Fruit fly (Drosophila melanogaster) whole organism, embryonic: Measurements from ENCODE around the gene Ufd4.

Experiments
- Aef1 ChIP-seq: fragments of 200-800 bp; sonication (Bioruptor generic); IDR thresholded peaks from 3 replicates; pipeline ENCODE4 v1.3.6; 2022; ENCODE audit warnings: missing biosample characterization, missing genetic modification characterization
- Antp ChIP-seq: fragments of 200-800 bp; sonication (Bioruptor generic); optimal IDR thresholded peaks from 3 replicates; lab custom pipeline; 2016; ENCODE audit warnings: missing biosample characterization, missing genetic modification characterization
- BEAF-32 ChIP-seq: fragments of 200-800 bp; sonication (Bioruptor generic); optimal IDR thresholded peaks from 3 replicates; lab custom pipeline; 2017; ENCODE audit warnings: missing biosample characterization, missing genetic modification characterization, mild to moderate bottlenecking, moderate library complexity, missing genetic modification reagents
- CG10274 ChIP-seq: fragments of 200-800 bp; sonication (Bioruptor generic); optimal IDR thresholded peaks from 3 replicates; lab custom pipeline; 2017; ENCODE audit warnings: missing biosample characterization, mild to moderate bottlenecking, missing genetic modification characterization
- CG10431 ChIP-seq: fragments of 200-800 bp; sonication (Bioruptor generic); optimal IDR thresholded peaks from 3 replicates; lab custom pipeline; 2018; ENCODE audit warnings: missing biosample characterization, mild to moderate bottlenecking, missing genetic modification characterization
- CG11093 ChIP-seq: fragments of 200-800 bp; sonication (Bioruptor generic); IDR thresholded peaks from 3 replicates; pipeline ENCODE4 v1.3.6; 2022; ENCODE audit warnings: missing biosample characterization, missing genetic modification characterization
- CG13624 ChIP-seq: fragments of 200-800 bp; sonication (Bioruptor generic); optimal IDR thresholded peaks from 2 replicates; lab custom pipeline; 2016; ENCODE audit warnings: missing biosample characterization, missing genetic modification characterization
- CG14965 ChIP-seq: fragments of 200-800 bp; sonication (Bioruptor generic); optimal IDR thresholded peaks from 2 replicates; lab custom pipeline; 2016; ENCODE audit warnings: missing biosample characterization, missing genetic modification characterization, borderline replicate concordance
- CG15479 ChIP-seq: fragments of 200-800 bp; sonication (Bioruptor generic); optimal IDR thresholded peaks from 3 replicates; lab custom pipeline; 2019; ENCODE audit warnings: missing biosample characterization, mild to moderate bottlenecking, missing genetic modification characterization, moderate library complexity
- CG1602 ChIP-seq: fragments of 200-800 bp; sonication (Bioruptor generic); optimal IDR thresholded peaks from 3 replicates; lab custom pipeline; 2016; ENCODE audit warnings: missing biosample characterization, missing genetic modification characterization
- CG16813 ChIP-seq: fragments of 200-800 bp; sonication (Bioruptor generic); IDR thresholded peaks from 3 replicates; pipeline ENCODE4 v1.3.6; 2022; ENCODE audit warnings: missing biosample characterization, missing genetic modification characterization; ENCODE audit not compliant: partially characterized antibody
- CG31388 ChIP-seq: fragments of 200-800 bp; sonication (Bioruptor generic); optimal IDR thresholded peaks from 2 replicates; lab custom pipeline; 2016; ENCODE audit warnings: missing biosample characterization, missing genetic modification characterization
- CG32772 ChIP-seq: fragments of 200-800 bp; sonication (Bioruptor generic); IDR thresholded peaks from 2 replicates; pipeline ENCODE4 v1.3.6; 2022; ENCODE audit warnings: missing biosample characterization, missing genetic modification characterization
- CG3407 ChIP-seq: fragments of 200-800 bp; sonication (Bioruptor generic); optimal IDR thresholded peaks from 2 replicates; lab custom pipeline; 2018; ENCODE audit warnings: missing biosample characterization, mild to moderate bottlenecking, missing genetic modification characterization
- CG3995 ChIP-seq: fragments of 200-800 bp; sonication (Bioruptor generic); optimal IDR thresholded peaks from 3 replicates; lab custom pipeline; 2016; ENCODE audit warnings: missing biosample characterization, missing genetic modification characterization
- CG4424 ChIP-seq: fragments of 200-800 bp; sonication (Bioruptor generic); optimal IDR thresholded peaks from 3 replicates; lab custom pipeline; 2016; ENCODE audit warnings: missing biosample characterization, missing genetic modification characterization
- CG6272 ChIP-seq: fragments of 200-800 bp; sonication (Bioruptor generic); IDR thresholded peaks from 2 replicates; pipeline ENCODE4 v1.3.6; 2022; ENCODE audit warnings: missing biosample characterization, missing genetic modification characterization
- CG7928 ChIP-seq: fragments of 200-800 bp; sonication (Bioruptor generic); optimal IDR thresholded peaks from 2 replicates; lab custom pipeline; 2017; ENCODE audit warnings: missing biosample characterization, mild to moderate bottlenecking, missing genetic modification characterization
- CG8478 ChIP-seq: fragments of >200 bp; optimal IDR thresholded peaks from 2 replicates; lab custom pipeline; 2018
- CG8944 ChIP-seq: fragments of 200-800 bp; sonication (Bioruptor generic); optimal IDR thresholded peaks from 3 replicates; lab custom pipeline; 2016; ENCODE audit warnings: missing biosample characterization, missing genetic modification characterization
- Camta ChIP-seq: fragments of 200-800 bp; sonication (Bioruptor generic); optimal IDR thresholded peaks from 2 replicates; lab custom pipeline; 2016; ENCODE audit warnings: missing biosample characterization, missing genetic modification characterization
- GATAe ChIP-seq: fragments of 200-800 bp; sonication (Bioruptor generic); conservative IDR thresholded peaks from 2 replicates; pipeline ENCODE4 v1.3.6; 2022; ENCODE audit warnings: missing biosample characterization, missing genetic modification characterization
- Hand ChIP-seq: fragments of 200-800 bp; sonication (Bioruptor generic); optimal IDR thresholded peaks from 2 replicates; lab custom pipeline; 2017; ENCODE audit warnings: mild to moderate bottlenecking, missing biosample characterization, missing genetic modification reagents, missing genetic modification characterization
- Hey ChIP-seq: fragments of 200-800 bp; sonication (Bioruptor generic); optimal IDR thresholded peaks from 3 replicates; lab custom pipeline; 2018; ENCODE audit warnings: missing biosample characterization, mild to moderate bottlenecking, missing genetic modification characterization
- Hr39 ChIP-seq: fragments of >200 bp; optimal IDR thresholded peaks from 2 replicates; lab custom pipeline; 2017
- MTF-1 ChIP-seq: fragments of 200-800 bp; sonication (Bioruptor generic); optimal IDR thresholded peaks from 2 replicates; lab custom pipeline; 2018; ENCODE audit warnings: missing biosample characterization, mild to moderate bottlenecking, missing genetic modification characterization, borderline replicate concordance
- Max ChIP-seq: fragments of 200-800 bp; sonication (Bioruptor generic); optimal IDR thresholded peaks from 2 replicates; lab custom pipeline; 2016; ENCODE audit warnings: missing biosample characterization, mild to moderate bottlenecking, missing genetic modification characterization
- Med ChIP-seq: fragments of 200-800 bp; sonication (Bioruptor generic); peaks from one replicate; lab custom pipeline; 2016; ENCODE audit warnings: missing biosample characterization, missing genetic modification characterization, mild to moderate bottlenecking, inconsistent platforms, moderate library complexity
- Opbp ChIP-seq: fragments of 200-800 bp; sonication (Bioruptor generic); IDR thresholded peaks from 3 replicates; pipeline ENCODE4 v1.3.6; 2022; ENCODE audit warnings: missing biosample characterization, missing genetic modification characterization; ENCODE audit not compliant: partially characterized antibody
- Pdp1 ChIP-seq, 2 experiments: fragments of 200-800 bp; sonication (Bioruptor generic); optimal IDR thresholded peaks; 3 replicates each; lab custom pipeline; 2016; ENCODE audit warnings: missing biosample characterization in 2 of 2, missing genetic modification characterization in 2 of 2, mild to moderate bottlenecking in 1 of 2, moderate library complexity in 1 of 2
- Side ChIP-seq: fragments of 200-800 bp; sonication (Bioruptor generic); optimal IDR thresholded peaks from 2 replicates; lab custom pipeline; 2016; ENCODE audit warnings: missing biosample characterization, missing genetic modification characterization
- danr ChIP-seq: fragments of 200-800 bp; sonication (Bioruptor generic); IDR thresholded peaks from 2 replicates; pipeline ENCODE4 v1.3.6; 2022; ENCODE audit warnings: missing biosample characterization, missing genetic modification characterization
- disco-r ChIP-seq: fragments of 200-800 bp; sonication (Bioruptor generic); optimal IDR thresholded peaks from 2 replicates; lab custom pipeline; 2016; ENCODE audit warnings: missing biosample characterization, missing genetic modification characterization
- dpn ChIP-seq, 2 experiments: fragments of 200-800 bp; sonication (Bioruptor generic); optimal IDR thresholded peaks; 3 replicates each; lab custom pipeline; 2016; ENCODE audit warnings: missing biosample characterization in 2 of 2, missing genetic modification characterization in 2 of 2
- en ChIP-seq: fragments of 200-800 bp; sonication (Bioruptor generic); optimal IDR thresholded peaks from 2 replicates; lab custom pipeline; 2016; ENCODE audit warnings: missing biosample characterization, missing genetic modification characterization
- eve ChIP-seq, 2 experiments: fragments of >200 bp; optimal IDR thresholded peaks; 2 replicates each; lab custom pipeline; 2017; ENCODE audit warnings: missing biosample characterization in 2 of 2, missing genetic modification characterization in 2 of 2
- gcm2 ChIP-seq: fragments of 200-800 bp; sonication (Bioruptor generic); optimal IDR thresholded peaks from 2 replicates; lab custom pipeline; 2016; ENCODE audit warnings: missing biosample characterization, missing genetic modification characterization
- gfzf ChIP-seq: fragments of 200-800 bp; sonication (Bioruptor generic); optimal IDR thresholded peaks from 2 replicates; lab custom pipeline; 2016; ENCODE audit warnings: missing biosample characterization, mild to moderate bottlenecking, missing genetic modification characterization, moderate library complexity
- grau ChIP-seq: fragments of 200-800 bp; optimal IDR thresholded peaks from 3 replicates; lab custom pipeline; 2019; ENCODE audit warnings: missing biosample characterization, mild to moderate bottlenecking, missing genetic modification characterization, moderate library complexity
- jing ChIP-seq: fragments of 200-800 bp; sonication (Bioruptor generic); optimal IDR thresholded peaks from 2 replicates; lab custom pipeline; 2018; ENCODE audit warnings: missing biosample characterization, mild to moderate bottlenecking, missing genetic modification characterization
- lmd ChIP-seq: fragments of 200-800 bp; sonication (Bioruptor generic); IDR thresholded peaks from 2 replicates; pipeline ENCODE4 v1.3.6; 2022; ENCODE audit warnings: missing biosample characterization, missing genetic modification characterization
- mirr ChIP-seq: fragments of 200-800 bp; sonication (Bioruptor generic); optimal IDR thresholded peaks from 3 replicates; lab custom pipeline; 2018; ENCODE audit warnings: missing biosample characterization, mild to moderate bottlenecking, missing genetic modification characterization
- oc ChIP-seq: fragments of 200-800 bp; sonication (Bioruptor generic); optimal IDR thresholded peaks from 2 replicates; lab custom pipeline; 2018; ENCODE audit warnings: missing biosample characterization, mild to moderate bottlenecking, missing genetic modification characterization, moderate library complexity
- onecut ChIP-seq: fragments of 200-800 bp; sonication (Bioruptor generic); IDR thresholded peaks from 2 replicates; pipeline ENCODE4 v1.3.6; 2022; ENCODE audit warnings: missing biosample characterization, missing genetic modification characterization
- pzg ChIP-seq: fragments of 200-800 bp; sonication (Bioruptor generic); optimal IDR thresholded peaks from 3 replicates; lab custom pipeline; 2018; ENCODE audit warnings: missing biosample characterization, mild to moderate bottlenecking, missing genetic modification characterization, moderate library complexity
- rib ChIP-seq: fragments of 200-800 bp; sonication (Bioruptor generic); IDR thresholded peaks from 2 replicates; pipeline ENCODE4 v1.3.6; 2022; ENCODE audit warnings: missing biosample characterization, missing genetic modification characterization
- ro ChIP-seq: fragments of 200-800 bp; sonication (Bioruptor generic); IDR thresholded peaks from 2 replicates; pipeline ENCODE4 v1.3.6; 2022; ENCODE audit warnings: missing biosample characterization, missing genetic modification characterization
- slbo ChIP-seq: fragments of 200-800 bp; sonication (Bioruptor generic); IDR thresholded peaks from 2 replicates; pipeline ENCODE4 v1.3.6; 2022; ENCODE audit warnings: missing biosample characterization, missing genetic modification characterization
- so ChIP-seq: fragments of 200-800 bp; sonication (Bioruptor generic); IDR thresholded peaks from 3 replicates; pipeline ENCODE4 v1.3.6; 2022; ENCODE audit warnings: missing biosample characterization, missing genetic modification characterization
- sr ChIP-seq: fragments of 200-800 bp; sonication (Bioruptor generic); IDR thresholded peaks from 3 replicates; pipeline ENCODE4 v1.3.6; 2022; ENCODE audit warnings: missing biosample characterization, missing genetic modification characterization
- tio ChIP-seq: fragments of 200-800 bp; sonication (Bioruptor generic); optimal IDR thresholded peaks from 2 replicates; lab custom pipeline; 2017; ENCODE audit warnings: missing biosample characterization, missing genetic modification characterization, inconsistent platforms
- z ChIP-seq: fragments of 200-800 bp; sonication (Bioruptor generic); IDR thresholded peaks from 3 replicates; pipeline ENCODE4 v1.3.6; 2022; ENCODE audit warnings: missing biosample characterization, missing genetic modification characterization
- zf30C ChIP-seq: fragments of 200-800 bp; sonication (Bioruptor generic); optimal IDR thresholded peaks from 3 replicates; lab custom pipeline; 2018; ENCODE audit warnings: missing biosample characterization, mild to moderate bottlenecking, missing genetic modification characterization

The Ufd4 gene

DNA sequence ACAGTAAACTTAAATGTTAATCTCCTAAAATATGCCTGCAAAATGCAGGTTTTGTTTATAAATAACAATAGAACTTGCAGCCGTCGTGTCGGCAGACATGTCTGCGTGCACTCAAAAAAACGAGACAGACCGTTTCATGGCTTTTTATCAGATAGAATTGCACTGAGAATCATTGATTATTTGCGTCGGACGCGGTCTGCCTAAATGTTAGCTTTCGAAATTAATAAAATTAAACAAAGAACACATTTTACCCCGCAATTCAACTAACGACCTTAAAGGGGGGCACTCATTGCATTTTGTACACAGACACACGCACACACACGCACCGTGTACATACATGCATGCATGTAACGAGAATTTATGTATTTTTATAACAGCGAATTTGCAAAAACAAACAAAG lies 15.3 kb downstream of the Ufd4 start (continued):
- TF ChIP-seq en (GFP tag; lab: Kevin White, UChicago): peak; percentile 1
- TF ChIP-seq CG10431 (GFP tag; lab: Kevin White, UChicago): no peak
- peak; percentile 5 to 22 for TF ChIP-seq dpn (GFP tag; optimal IDR thresholded peaks at IDR 0.05; lab: Kevin White, UChicago)
- no peak for TF ChIP-seq CG16813 (GFP tag; lab: Robert Waterston, UW)
- no peak for TF ChIP-seq gcm2 (GFP tag; lab: Kevin White, UChicago)
- TF ChIP-seq sr (GFP tag; lab: Robert Waterston, UW): no peak
- TF ChIP-seq disco-r (GFP tag; lab: Kevin White, UChicago): no peak
- no peak for TF ChIP-seq Hand (GFP tag; lab: Kevin White, UChicago)
- TF ChIP-seq Aef1 (GFP tag; lab: Robert Waterston, UW): no peak
- no peak for TF ChIP-seq CG1602 (GFP tag; lab: Kevin White, UChicago)
- TF ChIP-seq grau (tag; lab: Kevin White, UChicago): no peak
- TF ChIP-seq CG4424 (GFP tag; lab: Kevin White, UChicago): no peak
- no peak for TF ChIP-seq CG15479
- TF ChIP-seq CG14965 (GFP tag; lab: Kevin White, UChicago): no peak
- no peak for TF ChIP-seq jing (GFP tag; lab: Kevin White, UChicago)
- no peak for TF ChIP-seq slbo (GFP tag; lab: Robert Waterston, UW)
- TF ChIP-seq CG3407 (GFP tag; lab: Kevin White, UChicago): peak; percentile 18
- no peak for TF ChIP-seq danr (GFP tag; lab: Robert Waterston, UW)
- no peak for TF ChIP-seq gfzf (GFP tag; lab: Kevin White, UChicago)
- peak; percentile 89 for TF ChIP-seq zf30C (GFP tag; lab: Kevin White, UChicago)
- no peak for TF ChIP-seq CG8478 (lab: Kevin White, UChicago)
- no peak for TF ChIP-seq GATAe (GFP tag; lab: Robert Waterston, UW)
- no peak for TF ChIP-seq ro (GFP tag; lab: Robert Waterston, UW)
- no peak for TF ChIP-seq Opbp (GFP tag; lab: Robert Waterston, UW)
- TF ChIP-seq onecut (GFP tag; lab: Robert Waterston, UW): no peak
- peak in 1 of 2 experiments; percentile 81 for TF ChIP-seq eve (GFP tag; optimal IDR thresholded peaks at IDR 0.05; lab: Kevin White, UChicago)
- peak; percentile 4 for TF ChIP-seq CG8944
- no peak for TF ChIP-seq CG31388 (GFP tag; lab: Kevin White, UChicago)
- TF ChIP-seq Camta (GFP tag; lab: Kevin White, UChicago): peak; percentile 23
- TF ChIP-seq oc (tag; lab: Kevin White, UChicago): no peak
- no peak for TF ChIP-seq rib
- peak; percentile 24 for TF ChIP-seq Antp (GFP tag; lab: Kevin White, UChicago)
- TF ChIP-seq mirr: no peak
- no peak for TF ChIP-seq tio (GFP tag; lab: Kevin White, UChicago)
- TF ChIP-seq CG7928: no peak
- TF ChIP-seq BEAF-32 (GFP tag; lab: Kevin White, UChicago): no peak
- no peak for TF ChIP-seq pzg (GFP tag; lab: Kevin White, UChicago)
- TF ChIP-seq Hey: no peak
- peak in 1 of 2 experiments; percentile 47 for TF ChIP-seq Pdp1 (GFP tag; optimal IDR thresholded peaks at IDR 0.05; lab: Kevin White, UChicago)
- TF ChIP-seq z (GFP tag; lab: Robert Waterston, UW): no peak
- no peak for TF ChIP-seq lmd (GFP tag; lab: Robert Waterston, UW)
- TF ChIP-seq MTF-1 (GFP tag; lab: Kevin White, UChicago): no peak
- no peak for TF ChIP-seq CG6272 (GFP tag; lab: Robert Waterston, UW)
- TF ChIP-seq CG13624 (GFP tag; lab: Kevin White, UChicago): peak; percentile 33
- TF ChIP-seq Side (GFP tag; lab: Kevin White, UChicago): peak; percentile 39
- no peak for TF ChIP-seq Max (GFP tag; lab: Kevin White, UChicago)
- 0 out of 3 replicates have a peak, but pooled peaks have one; percentile 43 for TF ChIP-seq CG11093
- peak; percentile 86 for TF ChIP-seq Med (GFP tag; lab: Kevin White, UChicago)
- no peak for TF ChIP-seq CG32772 (GFP tag; lab: Robert Waterston, UW)
- TF ChIP-seq Hr39 (lab: Kevin White, UChicago): no peak
- no peak for TF ChIP-seq CG3995 (GFP tag; lab: Kevin White, UChicago)
- no peak for TF ChIP-seq CG10274 (GFP tag; lab: Kevin White, UChicago)
- no peak for TF ChIP-seq so (GFP tag; lab: Robert Waterston, UW)
